Worm (Caenorhabditis elegans): ENCODE results near the gene tag-267.

ce11 chrIII:623754-624153 is 16.8 kb upstream of the tag-267 start:
- peak; percentile 44 for TF ChIP-seq athp-1 (tag; optimal IDR thresholded peaks at IDR 0.05)
- TF ChIP-seq sea-2 (GFP tag; IDR thresholded peaks at IDR 0.05), result no peak
- TF ChIP-seq ceh-58 (GFP tag; IDR thresholded peaks at IDR 0.05), result no peak
- TF ChIP-seq unc-62 (GFP tag; optimal IDR thresholded peaks at IDR 0.05), result peak; percentile 57
- TF ChIP-seq snpc-4 (GFP tag; optimal IDR thresholded peaks at IDR 0.05), result no peak
- TF ChIP-seq snpc-4 (tag; optimal IDR thresholded peaks at IDR 0.05), result peak; percentile 56 to 78 (median 67)
- TF ChIP-seq Y95B8A.8 (GFP tag; IDR thresholded peaks at IDR 0.05), result 0 out of 2 replicates have a peak, but pooled peaks have one; percentile 12
